Fruit fly (Drosophila melanogaster) whole organism, embryonic: ENCODE measurements around the gene CG6839.
A peak's percentile ranks its signal among the peaks of the same experiment; 100 is the strongest.

Experiments used
- Asciz ChIP-seq: fragments of 200-800 bp; sonication (Bioruptor generic); optimal IDR thresholded peaks from 2 replicates; lab custom pipeline; 2017; ENCODE audit warnings: missing biosample characterization, mild to moderate bottlenecking, missing genetic modification characterization, missing genetic modification reagents
- B-H1 ChIP-seq: fragments of 200-800 bp; sonication (Bioruptor generic); IDR thresholded peaks from 3 replicates; pipeline ENCODE4 v1.3.6; 2022; ENCODE audit warnings: missing biosample characterization, missing genetic modification characterization
- Bdp1 ChIP-seq: fragments of 200-800 bp; sonication (Bioruptor generic); optimal IDR thresholded peaks from 3 replicates; lab custom pipeline; 2016; ENCODE audit warnings: missing biosample characterization, missing genetic modification characterization
- CG12299 ChIP-seq: fragments of 200-800 bp; sonication (Bioruptor generic); optimal IDR thresholded peaks from 2 replicates; lab custom pipeline; 2018; ENCODE audit warnings: missing biosample characterization, mild to moderate bottlenecking, missing genetic modification characterization
- CG1233 ChIP-seq: fragments of 200-800 bp; sonication (Bioruptor generic); optimal IDR thresholded peaks from 4 replicates; lab custom pipeline; 2018; ENCODE audit warnings: missing biosample characterization, mild to moderate bottlenecking, missing genetic modification characterization
- CG12744 ChIP-seq: fragments of 200-800 bp; sonication (Bioruptor generic); optimal IDR thresholded peaks from 2 replicates; lab custom pipeline; 2016; ENCODE audit warnings: missing biosample characterization, missing genetic modification characterization
- CG14710 ChIP-seq: fragments of 200-800 bp; sonication (Bioruptor generic); optimal IDR thresholded peaks from 3 replicates; lab custom pipeline; 2019; ENCODE audit warnings: missing biosample characterization, mild to moderate bottlenecking, missing genetic modification characterization, moderate library complexity
- CG1602 ChIP-seq: fragments of 200-800 bp; sonication (Bioruptor generic); optimal IDR thresholded peaks from 3 replicates; lab custom pipeline; 2016; ENCODE audit warnings: missing biosample characterization, missing genetic modification characterization
- CG17359 ChIP-seq: fragments of 200-800 bp; sonication (Bioruptor generic); optimal IDR thresholded peaks from 3 replicates; lab custom pipeline; 2018; ENCODE audit warnings: missing biosample characterization, mild to moderate bottlenecking, missing genetic modification characterization, moderate library complexity
- CG17568 ChIP-seq: fragments of 200-800 bp; sonication (Bioruptor generic); optimal IDR thresholded peaks from 2 replicates; lab custom pipeline; 2018; ENCODE audit warnings: missing biosample characterization, mild to moderate bottlenecking, missing genetic modification characterization, moderate library complexity
- CG18476 ChIP-seq: fragments of 200-800 bp; sonication (Bioruptor generic); optimal IDR thresholded peaks from 2 replicates; lab custom pipeline; 2016; ENCODE audit warnings: missing biosample characterization, mild to moderate bottlenecking, missing genetic modification characterization
- CG18619 ChIP-seq: fragments of 200-800 bp; sonication (Bioruptor generic); optimal IDR thresholded peaks from 3 replicates; lab custom pipeline; 2017; ENCODE audit warnings: missing biosample characterization, mild to moderate bottlenecking, missing genetic modification characterization
- CG2712 ChIP-seq: fragments of 200-800 bp; optimal IDR thresholded peaks from 3 replicates; lab custom pipeline; 2019; ENCODE audit warnings: missing biosample characterization, mild to moderate bottlenecking, missing genetic modification characterization, moderate library complexity
- CG30403 ChIP-seq: fragments of 200-800 bp; sonication (Bioruptor generic); optimal IDR thresholded peaks from 3 replicates; lab custom pipeline; 2016; ENCODE audit warnings: missing biosample characterization, missing genetic modification characterization
- CG34224 ChIP-seq: fragments of 200-800 bp; sonication (Bioruptor generic); IDR thresholded peaks from 3 replicates; pipeline ENCODE4 v1.3.6; 2022; ENCODE audit warnings: missing biosample characterization, missing genetic modification characterization; ENCODE audit not compliant: partially characterized antibody
- CG34422 ChIP-seq: fragments of 200-800 bp; sonication (Bioruptor generic); IDR thresholded peaks from 3 replicates; pipeline ENCODE4 v1.3.6; 2022; ENCODE audit warnings: missing biosample characterization, missing genetic modification characterization
- CG8290 ChIP-seq, 3 experiments: fragments of 200-800 bp; sonication (Bioruptor generic); optimal IDR thresholded peaks; 2 replicates each; lab custom pipeline; 2016 to 2019; ENCODE audit warnings: missing biosample characterization in 3 of 3, missing genetic modification characterization in 3 of 3, mild to moderate bottlenecking in 2 of 3, moderate library complexity in 1 of 3
- CG9797 ChIP-seq: fragments of 200-800 bp; sonication (Bioruptor generic); optimal IDR thresholded peaks from 3 replicates; lab custom pipeline; 2018; ENCODE audit warnings: missing biosample characterization, mild to moderate bottlenecking, missing genetic modification characterization
- Camta ChIP-seq: fragments of 200-800 bp; sonication (Bioruptor generic); optimal IDR thresholded peaks from 2 replicates; lab custom pipeline; 2016; ENCODE audit warnings: missing biosample characterization, missing genetic modification characterization
- D19A ChIP-seq: fragments of 200-800 bp; optimal IDR thresholded peaks from 3 replicates; lab custom pipeline; 2019; ENCODE audit warnings: missing biosample characterization, mild to moderate bottlenecking, missing genetic modification characterization, moderate library complexity
- Deaf1 ChIP-seq: fragments of 200-800 bp; optimal IDR thresholded peaks from 3 replicates; lab custom pipeline; 2019; ENCODE audit warnings: missing biosample characterization, mild to moderate bottlenecking, missing genetic modification characterization, moderate library complexity
- Dip3 ChIP-seq: fragments of 200-800 bp; sonication (Bioruptor generic); optimal IDR thresholded peaks from 3 replicates; lab custom pipeline; 2016; ENCODE audit warnings: missing biosample characterization, missing genetic modification characterization
- Dp ChIP-seq: fragments of 200-800 bp; sonication (Bioruptor generic); optimal IDR thresholded peaks from 2 replicates; lab custom pipeline; 2018; ENCODE audit warnings: missing biosample characterization, mild to moderate bottlenecking, missing genetic modification characterization, moderate library complexity
- HLHmδ ChIP-seq: fragments of 200-800 bp; sonication (Bioruptor generic); optimal IDR thresholded peaks from 2 replicates; lab custom pipeline; 2018; ENCODE audit warnings: missing biosample characterization, mild to moderate bottlenecking, missing genetic modification characterization, moderate library complexity
- MESR4 ChIP-seq: fragments of 200-800 bp; sonication (Bioruptor generic); optimal IDR thresholded peaks from 2 replicates; lab custom pipeline; 2018; ENCODE audit warnings: missing biosample characterization, mild to moderate bottlenecking, missing genetic modification characterization, moderate library complexity
- Sin3A ChIP-seq: fragments of >200 bp; optimal IDR thresholded peaks from 2 replicates; lab custom pipeline; 2018
- aop ChIP-seq: fragments of 200-800 bp; sonication (Bioruptor generic); IDR thresholded peaks from 2 replicates; pipeline ENCODE4 v1.3.6; 2022; ENCODE audit warnings: missing biosample characterization, missing genetic modification characterization
- ap ChIP-seq: fragments of 200-800 bp; sonication (Bioruptor generic); IDR thresholded peaks from 2 replicates; pipeline ENCODE4 v1.3.6; 2022; ENCODE audit warnings: missing biosample characterization, missing genetic modification characterization
- az2 ChIP-seq: fragments of 200-800 bp; sonication (Bioruptor generic); optimal IDR thresholded peaks from 3 replicates; lab custom pipeline; 2016; ENCODE audit warnings: missing biosample characterization, missing genetic modification characterization
- cato ChIP-seq: fragments of 200-800 bp; sonication (Bioruptor generic); optimal IDR thresholded peaks from 2 replicates; lab custom pipeline; 2016; ENCODE audit warnings: missing biosample characterization, missing genetic modification characterization, borderline replicate concordance
- crp ChIP-seq, 2 experiments: fragments of 200-800 bp; sonication (Bioruptor generic); optimal IDR thresholded peaks; 2 replicates in 1 of 2; 3 replicates in 1 of 2; lab custom pipeline; 2017; ENCODE audit warnings: missing biosample characterization in 2 of 2, missing genetic modification characterization in 2 of 2, mild to moderate bottlenecking in 1 of 2, moderate library complexity in 1 of 2
- cwo ChIP-seq: fragments of 200-800 bp; sonication (Bioruptor generic); optimal IDR thresholded peaks from 3 replicates; lab custom pipeline; 2017; ENCODE audit warnings: missing biosample characterization, missing genetic modification characterization, mild to moderate bottlenecking, moderate library complexity, missing genetic modification reagents
- dati ChIP-seq: fragments of 200-800 bp; sonication (Bioruptor generic); IDR thresholded peaks from 2 replicates; pipeline ENCODE4 v1.3.6; 2022; ENCODE audit warnings: missing biosample characterization, missing genetic modification characterization
- dmrt11E ChIP-seq: fragments of 200-800 bp; sonication (Bioruptor generic); optimal IDR thresholded peaks from 3 replicates; lab custom pipeline; 2018; ENCODE audit warnings: missing biosample characterization, mild to moderate bottlenecking, missing genetic modification characterization, moderate library complexity
- fd3F ChIP-seq: fragments of 200-800 bp; sonication (Bioruptor generic); optimal IDR thresholded peaks from 2 replicates; lab custom pipeline; 2018; ENCODE audit warnings: missing biosample characterization, mild to moderate bottlenecking, missing genetic modification characterization, moderate library complexity
- fru ChIP-seq: fragments of >200 bp; optimal IDR thresholded peaks from 2 replicates; lab custom pipeline; 2017
- ftz-f1 ChIP-seq: fragments of 200-800 bp; sonication (Bioruptor generic); optimal IDR thresholded peaks from 2 replicates; lab custom pipeline; 2016; ENCODE audit warnings: missing biosample characterization, missing genetic modification characterization
- grn ChIP-seq: fragments of 200-800 bp; sonication (Bioruptor generic); optimal IDR thresholded peaks from 3 replicates; lab custom pipeline; 2017; ENCODE audit warnings: missing biosample characterization, missing genetic modification characterization
- hb ChIP-seq: fragments of 200-800 bp; sonication (Bioruptor generic); IDR thresholded peaks from 3 replicates; pipeline ENCODE4 v1.3.6; 2022; ENCODE audit warnings: missing biosample characterization, missing genetic modification characterization; ENCODE audit not compliant: partially characterized antibody
- hkb ChIP-seq, 2 experiments: fragments of 200-800 bp in 1 of 2; fragments of >200 bp in 1 of 2; sonication (Bioruptor generic) in 1 of 2; IDR thresholded peaks in 1 of 2; optimal IDR thresholded peaks in 1 of 2; 2 replicates each; pipeline versions ENCODE4 v1.3.6 to Lab custom; 2017 to 2022; ENCODE audit warnings: missing biosample characterization in 1 of 2, missing genetic modification characterization in 1 of 2
- kah ChIP-seq: fragments of 200-800 bp; sonication (Bioruptor generic); optimal IDR thresholded peaks from 2 replicates; lab custom pipeline; 2018; ENCODE audit warnings: missing biosample characterization, mild to moderate bottlenecking, missing genetic modification characterization
- nerfin-1 ChIP-seq: fragments of 200-800 bp; sonication (Bioruptor generic); optimal IDR thresholded peaks from 3 replicates; lab custom pipeline; 2019; ENCODE audit warnings: missing biosample characterization, mild to moderate bottlenecking, missing genetic modification characterization, moderate library complexity
- pan ChIP-seq, 4 experiments: fragments of >200 bp in 3 of 4; fragments of 200-800 bp in 1 of 4; sonication (Bioruptor generic) in 1 of 4; optimal IDR thresholded peaks in 3 of 4; IDR thresholded peaks in 1 of 4; 2 replicates each; pipeline versions ENCODE4 v1.3.6 to Lab custom; 2017 to 2022; ENCODE audit warnings: missing biosample characterization in 2 of 4, missing genetic modification characterization in 2 of 4, mixed read lengths in 1 of 4
- pzg ChIP-seq: fragments of 200-800 bp; sonication (Bioruptor generic); optimal IDR thresholded peaks from 3 replicates; lab custom pipeline; 2018; ENCODE audit warnings: missing biosample characterization, mild to moderate bottlenecking, missing genetic modification characterization, moderate library complexity
- row ChIP-seq: fragments of 200-800 bp; sonication (Bioruptor generic); IDR thresholded peaks from 3 replicates; pipeline ENCODE4 v1.3.6; 2022; ENCODE audit warnings: missing biosample characterization, missing genetic modification characterization
- sens ChIP-seq: fragments of 200-800 bp; sonication (Bioruptor generic); peaks from one replicate; lab custom pipeline; 2016; ENCODE audit warnings: missing biosample characterization, missing genetic modification characterization
- sens-2 ChIP-seq: fragments of 200-800 bp; sonication (Bioruptor generic); IDR thresholded peaks from 2 replicates; pipeline ENCODE4 v1.3.6; 2022; ENCODE audit warnings: missing biosample characterization, missing genetic modification characterization
- slou ChIP-seq: fragments of 200-800 bp; sonication (Bioruptor generic); optimal IDR thresholded peaks from 3 replicates; lab custom pipeline; 2016; ENCODE audit warnings: missing biosample characterization, missing genetic modification characterization
- tin ChIP-seq: fragments of 200-800 bp; sonication (Bioruptor generic); optimal IDR thresholded peaks from 3 replicates; lab custom pipeline; 2016; ENCODE audit warnings: missing biosample characterization, missing genetic modification characterization
- zfh1 ChIP-seq: fragments of 200-800 bp; sonication (Bioruptor generic); IDR thresholded peaks from 3 replicates; pipeline ENCODE4 v1.3.6; 2022; ENCODE audit warnings: missing biosample characterization, missing genetic modification characterization

The CG6839 gene

dm6 chr3L:18870027-18870426 lies 47.4 kb upstream of the CG6839 start, which contains the start of gene Blos3 (continued):
- peak; percentile 24 for TF ChIP-seq CG1233 (GFP tag; lab: Kevin White, UChicago)
- TF ChIP-seq fru, result no peak
- TF ChIP-seq CG1602 (GFP tag; lab: Kevin White, UChicago), result peak; percentile 28
- TF ChIP-seq row (GFP tag; lab: Robert Waterston, UW), result peak; percentile 67
- 0 out of 3 replicates have a peak, but pooled peaks have one; percentile 34 for TF ChIP-seq zfh1
- TF ChIP-seq sens-2 (GFP tag; lab: Robert Waterston, UW), result no peak
- no peak for TF ChIP-seq slou (GFP tag; lab: Kevin White, UChicago)
- TF ChIP-seq Bdp1 (GFP tag; lab: Kevin White, UChicago), result no peak
- TF ChIP-seq fd3F (GFP tag; lab: Kevin White, UChicago), result no peak
- peak; percentile 54 for TF ChIP-seq CG2712 (tag; lab: Kevin White, UChicago)
- peak; percentile 0 for TF ChIP-seq CG18619 (GFP tag; lab: Kevin White, UChicago)
- TF ChIP-seq Deaf1 (tag; lab: Kevin White, UChicago), result no peak
- TF ChIP-seq CG12744 (GFP tag; lab: Kevin White, UChicago), result no peak
- TF ChIP-seq dati (GFP tag; lab: Robert Waterston, UW), result no peak
- no peak for TF ChIP-seq ftz-f1 (GFP tag; lab: Kevin White, UChicago)
- peak; percentile 50 for TF ChIP-seq tin (GFP tag; lab: Kevin White, UChicago)
- no peak for TF ChIP-seq CG17568 (GFP tag; lab: Kevin White, UChicago)
- TF ChIP-seq HLHmδ (GFP tag; lab: Kevin White, UChicago), result no peak
- TF ChIP-seq B-H1 (GFP tag; lab: Robert Waterston, UW), result no peak
- no peak for TF ChIP-seq pan (optimal IDR thresholded peaks at IDR 0.05; lab: Kevin White, UChicago)
- TF ChIP-seq pan (GFP tag; optimal IDR thresholded peaks at IDR 0.05 in 1 of 2, IDR thresholded peaks at IDR 0.05 in 1 of 2), result no peak
- TF ChIP-seq ap (GFP tag; lab: Robert Waterston, UW), result 0 out of 2 replicates have a peak, but pooled peaks have one; percentile 7
- TF ChIP-seq Asciz (GFP tag; lab: Kevin White, UChicago), result peak; percentile 15
- TF ChIP-seq aop (GFP tag; lab: Robert Waterston, UW), result no peak
- peak; percentile 69 for TF ChIP-seq kah (GFP tag; lab: Kevin White, UChicago)
- no peak for TF ChIP-seq cwo (GFP tag; lab: Kevin White, UChicago)
- no peak for TF ChIP-seq hb (GFP tag; lab: Robert Waterston, UW)
- no peak for TF ChIP-seq CG12299 (tag; lab: Kevin White, UChicago)
- TF ChIP-seq CG34422, result peak; percentile 25; the same call in 1 of the 3 replicates
- peak in 1 of 2 experiments; percentile 35 for TF ChIP-seq crp (GFP tag; optimal IDR thresholded peaks at IDR 0.05; lab: Kevin White, UChicago)
- TF ChIP-seq Dip3 (GFP tag; lab: Kevin White, UChicago), result peak; percentile 11
- peak; percentile 2 for TF ChIP-seq cato (GFP tag; lab: Kevin White, UChicago)
- peak; percentile 37 for TF ChIP-seq Camta (GFP tag; lab: Kevin White, UChicago)
- peak; percentile 21 for TF ChIP-seq CG18476 (GFP tag; lab: Kevin White, UChicago)

dm6 chr3L:18872440-18872839 lies 44.9 kb upstream of the CG6839 start, which contains the start of the genes Rad9 and Uggt:
Rad9 (minus strand) TSS chr3L:18872553.
Uggt (plus strand) TSS chr3L:18872747.
- TF ChIP-seq CG34224 (peak; percentile 61), MESR4 (GFP tag; lab: Kevin White, UChicago) (peak; percentile 28), Sin3A (lab: Kevin White, UChicago) (peak; percentile 21), CG30403 (GFP tag; lab: Kevin White, UChicago) (peak; percentile 35), Dp (GFP tag; lab: Kevin White, UChicago) (peak; percentile 58), hkb (optimal IDR thresholded peaks at IDR 0.05; lab: Kevin White, UChicago) (no peak), hkb (GFP tag; IDR thresholded peaks at IDR 0.05; lab: Robert Waterston, UW) (0 out of 2 replicates have a peak, but pooled peaks have one; percentile 14), az2 (GFP tag; lab: Kevin White, UChicago) (peak; percentile 20), dmrt11E (tag; lab: Kevin White, UChicago) (peak; percentile 18), CG8290 (GFP tag; optimal IDR thresholded peaks at IDR 0.05; lab: Kevin White, UChicago) (no peak), CG8290 (tag; optimal IDR thresholded peaks at IDR 0.05; lab: Kevin White, UChicago) (no peak), sens (GFP tag; lab: Kevin White, UChicago) (peak; percentile 63), CG17359 (tag; lab: Kevin White, UChicago) (peak; percentile 6), nerfin-1 (tag; lab: Kevin White, UChicago) (peak; percentile 27), CG9797 (GFP tag; lab: Kevin White, UChicago) (peak; percentile 82), grn (GFP tag; lab: Kevin White, UChicago) (no peak), CG14710 (peak; percentile 73), D19A (tag; lab: Kevin White, UChicago) (peak; percentile 9), pzg (GFP tag; lab: Kevin White, UChicago) (peak; percentile 33)
